Worm (Caenorhabditis elegans) whole organism, early embryonic: ENCODE results near the gene slcr-46.1.
A peak's percentile ranks its signal among the peaks of the same experiment; 100 is the strongest.

ENCODE experiments used
- B0310.2 ChIP-seq: sonication (generic microtip); optimal IDR thresholded peaks from 2 replicates; lab custom pipeline; 2016; ENCODE audit warnings: mild to moderate bottlenecking, missing genetic modification characterization, missing compliant biosample characterization
- F13C5.2 ChIP-seq: sonication (generic microtip); optimal IDR thresholded peaks from 2 replicates; lab custom pipeline; 2017; ENCODE audit warnings: mild to moderate bottlenecking, missing genetic modification characterization, inconsistent platforms, missing compliant biosample characterization
- aly-1 ChIP-seq: sonication (generic microtip); optimal IDR thresholded peaks from 2 replicates; lab custom pipeline; 2016; ENCODE audit warnings: missing genetic modification characterization, missing compliant biosample characterization
- ama-1 ChIP-seq: fragments of 150-350 bp; optimal IDR thresholded peaks from 2 replicates; lab custom pipeline; 2014
- ceh-13 ChIP-seq: fragments of 200-800 bp; sonication (Bioruptor generic); optimal IDR thresholded peaks from 2 replicates; lab custom pipeline; 2018; ENCODE audit warnings: mild to moderate bottlenecking, missing genetic modification characterization, missing compliant biosample characterization
- ceh-36 ChIP-seq: sonication (generic microtip); optimal IDR thresholded peaks from 2 replicates; lab custom pipeline; 2016; ENCODE audit warnings: missing genetic modification characterization, inconsistent platforms, missing compliant biosample characterization
- ets-7 ChIP-seq: sonication (generic microtip); optimal IDR thresholded peaks from 2 replicates; lab custom pipeline; 2016; ENCODE audit warnings: missing genotype, missing genetic modification characterization, missing compliant biosample characterization
- flt-1 ChIP-seq: fragments of 200-800 bp; sonication (Bioruptor generic); IDR thresholded peaks from 2 replicates; pipeline ENCODE4 v1.3.6; 2022; ENCODE audit warnings: missing genetic modification characterization, missing compliant biosample characterization
- hmbx-1 ChIP-seq: sonication (generic microtip); optimal IDR thresholded peaks from 2 replicates; lab custom pipeline; 2016; ENCODE audit warnings: mild to moderate bottlenecking, missing genetic modification characterization, missing compliant biosample characterization
- hmg-4 ChIP-seq: fragments of 200-800 bp; sonication (Bioruptor generic); optimal IDR thresholded peaks from 2 replicates; lab custom pipeline; 2018; ENCODE audit warnings: mild to moderate bottlenecking, missing genetic modification characterization, missing compliant biosample characterization
- hnd-1 ChIP-seq: sonication (generic microtip); optimal IDR thresholded peaks from 2 replicates; lab custom pipeline; 2016; ENCODE audit warnings: missing genetic modification characterization, missing compliant biosample characterization
- pes-1 ChIP-seq: fragments of 200-800 bp; sonication (Bioruptor generic); IDR thresholded peaks from 2 replicates; pipeline ENCODE4 v1.3.6; 2022; ENCODE audit warnings: missing genetic modification reagents, missing genetic modification characterization, missing compliant biosample characterization
- scrt-1 ChIP-seq: fragments of 200-800 bp; sonication (Bioruptor generic); IDR thresholded peaks from 2 replicates; pipeline ENCODE4 v1.3.6; 2022; ENCODE audit warnings: missing genetic modification characterization, missing compliant biosample characterization
- sea-1 ChIP-seq: fragments of 200-800 bp; sonication (Bioruptor generic); conservative IDR thresholded peaks from 2 replicates; pipeline ENCODE4 v1.3.6; 2022; ENCODE audit warnings: missing genetic modification characterization, missing compliant biosample characterization
- tbx-11 ChIP-seq: fragments of 200-800 bp; sonication (Bioruptor generic); IDR thresholded peaks from 2 replicates; pipeline ENCODE4 v1.3.6; 2022; ENCODE audit warnings: missing genetic modification characterization, missing compliant biosample characterization
- tbx-37 ChIP-seq: fragments of 200-800 bp; sonication (Bioruptor generic); conservative IDR thresholded peaks from 2 replicates; pipeline ENCODE4 v1.3.6; 2022; ENCODE audit warnings: missing genetic modification reagents, missing genetic modification characterization, missing compliant biosample characterization
- tra-4 ChIP-seq: sonication (generic microtip); optimal IDR thresholded peaks from 2 replicates; lab custom pipeline; 2017; ENCODE audit warnings: missing genetic modification characterization, missing compliant biosample characterization

The slcr-46.1 gene

ce11 chrX:4635643-4636042 lies 3.5 kb downstream of the slcr-46.1 start:
- TF ChIP-seq tra-4 (tag; lab: Kevin White, UChicago) (no peak), ets-7 (tag; lab: Kevin White, UChicago) (no peak), hmg-4 (peak; percentile 37), sea-1 (GFP tag; lab: Robert Waterston, UW) (0 out of 2 replicates have a peak, but pooled peaks have one; percentile 43), scrt-1 (GFP tag; lab: Robert Waterston, UW) (no peak), flt-1 (GFP tag; lab: Robert Waterston, UW) (peak; percentile 22; the same call in 1 of the 2 replicates), aly-1 (tag; lab: Kevin White, UChicago) (peak; percentile 6), tbx-37 (GFP tag; lab: Robert Waterston, UW) (no peak), ceh-13 (GFP tag; lab: Kevin White, UChicago) (no peak), tbx-11 (GFP tag; lab: Robert Waterston, UW) (no peak), ceh-36 (no peak), F13C5.2 (tag; lab: Kevin White, UChicago) (peak; percentile 41)

ce11 chrX:4636143-4636542 lies 4.0 kb downstream of the slcr-46.1 start:
- TF ChIP-seq aly-1 (tag; lab: Kevin White, UChicago) (no peak), hmbx-1 (tag; lab: Kevin White, UChicago) (no peak), ets-7 (tag; lab: Kevin White, UChicago) (no peak), ceh-13 (GFP tag; lab: Kevin White, UChicago) (no peak), tbx-11 (GFP tag; lab: Robert Waterston, UW) (no peak), scrt-1 (GFP tag; lab: Robert Waterston, UW) (no peak), pes-1 (GFP tag; lab: Robert Waterston, UW) (no peak), ama-1 (lab: Kevin White, UChicago) (no peak), sea-1 (GFP tag; lab: Robert Waterston, UW) (no peak), hmg-4 (no peak), flt-1 (GFP tag; lab: Robert Waterston, UW) (no peak), tra-4 (tag; lab: Kevin White, UChicago) (no peak), F13C5.2 (tag; lab: Kevin White, UChicago) (no peak), hnd-1 (tag; lab: Kevin White, UChicago) (no peak), ceh-36 (no peak)

- TF ChIP-seq hmg-4 (no peak), pes-1 (GFP tag; lab: Robert Waterston, UW) (no peak)
These were observed 4.7 kb downstream of the slcr-46.1 start, which contains the start of gene hosl-1 for ce11 chrX:4636821-4637220. Gene hosl-1 (plus strand): TSS chrX:4637121.

- no peak for TF ChIP-seq sea-1 (GFP tag; lab: Robert Waterston, UW)
- TF ChIP-seq ceh-36, result no peak
- no peak for TF ChIP-seq tbx-11 (GFP tag; lab: Robert Waterston, UW)
- TF ChIP-seq flt-1 (GFP tag; lab: Robert Waterston, UW), result no peak
- TF ChIP-seq pes-1 (GFP tag; lab: Robert Waterston, UW), result no peak
- TF ChIP-seq F13C5.2 (tag; lab: Kevin White, UChicago), result no peak
- no peak for TF ChIP-seq ceh-13 (GFP tag; lab: Kevin White, UChicago)
- TF ChIP-seq hnd-1 (tag; lab: Kevin White, UChicago), result no peak
These were observed 14.9 kb downstream of the slcr-46.1 start, which contains the start of gene C46C11.4 for ce11 chrX:4647104-4647503. Gene C46C11.4 (minus strand): TSS chrX:4647204.

ce11 chrX:4649097-4649496 lies 16.9 kb downstream of the slcr-46.1 start, which contains the start of gene ent-5:
Gene ent-5 (minus strand): TSS chrX:4649197.
- TF ChIP-seq tbx-37 (GFP tag; lab: Robert Waterston, UW) (no peak), B0310.2 (no peak), F13C5.2 (tag; lab: Kevin White, UChicago) (no peak), ceh-13 (GFP tag; lab: Kevin White, UChicago) (no peak), tra-4 (tag; lab: Kevin White, UChicago) (no peak), tbx-11 (GFP tag; lab: Robert Waterston, UW) (no peak)

ce11 chrX:4651428-4651827 lies 19.3 kb downstream of the slcr-46.1 start:
- no peak for TF ChIP-seq ceh-13 (GFP tag; lab: Kevin White, UChicago)
- no peak for TF ChIP-seq hnd-1 (tag; lab: Kevin White, UChicago)
- TF ChIP-seq ets-7 (tag; lab: Kevin White, UChicago), result no peak
- TF ChIP-seq F13C5.2 (tag; lab: Kevin White, UChicago), result no peak
- TF ChIP-seq aly-1 (tag; lab: Kevin White, UChicago), result no peak
- no peak for TF ChIP-seq sea-1 (GFP tag; lab: Robert Waterston, UW)
- TF ChIP-seq pes-1 (GFP tag; lab: Robert Waterston, UW), result no peak
- no peak for TF ChIP-seq hmg-4
- no peak for TF ChIP-seq flt-1 (GFP tag; lab: Robert Waterston, UW)
- TF ChIP-seq ama-1 (lab: Kevin White, UChicago), result no peak
- TF ChIP-seq hmbx-1 (tag; lab: Kevin White, UChicago), result no peak

- TF ChIP-seq tbx-37 (GFP tag; lab: Robert Waterston, UW) (no peak), ceh-13 (GFP tag; lab: Kevin White, UChicago) (no peak), F13C5.2 (tag; lab: Kevin White, UChicago) (no peak), sea-1 (GFP tag; lab: Robert Waterston, UW) (no peak), B0310.2 (no peak), tbx-11 (GFP tag; lab: Robert Waterston, UW) (no peak), aly-1 (tag; lab: Kevin White, UChicago) (no peak), flt-1 (GFP tag; lab: Robert Waterston, UW) (no peak), ceh-36 (no peak), scrt-1 (GFP tag; lab: Robert Waterston, UW) (no peak), hmg-4 (no peak), ama-1 (lab: Kevin White, UChicago) (no peak), hmbx-1 (tag; lab: Kevin White, UChicago) (no peak), tra-4 (tag; lab: Kevin White, UChicago) (no peak), hnd-1 (tag; lab: Kevin White, UChicago) (no peak), pes-1 (GFP tag; lab: Robert Waterston, UW) (no peak), ets-7 (tag; lab: Kevin White, UChicago) (no peak)
These were observed 20.8 kb downstream of the slcr-46.1 start for ce11 chrX:4652950-4653349.
